Worm (Caenorhabditis elegans) whole organism, L1 larva: ENCODE measurements around the gene mua-6.

ENCODE experiments used
- C16A3.4 ChIP-seq: fragments of 150-350 bp; optimal IDR thresholded peaks from 2 replicates; lab custom pipeline; 2014; ENCODE audit warnings: missing biosample characterization, missing genetic modification characterization
- F16B12.6 ChIP-seq: fragments of 150-350 bp; optimal IDR thresholded peaks from 2 replicates; lab custom pipeline; 2014; ENCODE audit warnings: missing biosample characterization, missing genetic modification characterization
- ama-1 ChIP-seq: fragments of 150-350 bp; optimal IDR thresholded peaks from 2 replicates; lab custom pipeline; 2014
- ceh-8 ChIP-seq: fragments of 200-800 bp; sonication (Bioruptor generic); optimal IDR thresholded peaks from 2 replicates; lab custom pipeline; 2018; ENCODE audit warnings: mild to moderate bottlenecking, missing genetic modification characterization, moderate library complexity, missing compliant biosample characterization
- ceh-88 ChIP-seq: fragments of 200-800 bp; sonication (Bioruptor generic); IDR thresholded peaks from 2 replicates; pipeline ENCODE4 v1.3.6; 2022; ENCODE audit warnings: missing genetic modification characterization, missing compliant biosample characterization
- dsc-1 ChIP-seq: sonication (generic microtip); optimal IDR thresholded peaks from 2 replicates; lab custom pipeline; 2016; ENCODE audit warnings: mild to moderate bottlenecking, missing genetic modification characterization, missing compliant biosample characterization
- egl-27 ChIP-seq, 2 experiments: fragments of 150-350 bp in 1 of 2; sonication (generic microtip); optimal IDR thresholded peaks; 3 replicates each; lab custom pipeline; 2017 to 2018; ENCODE audit warnings: missing biosample characterization in 2 of 2, missing genetic modification characterization in 2 of 2, missing genetic modification reagents in 2 of 2
- elt-2 ChIP-seq: sonication (generic microtip); optimal IDR thresholded peaks from 2 replicates; lab custom pipeline; 2016; ENCODE audit warnings: missing genetic modification characterization, mild to moderate bottlenecking, inconsistent platforms, missing compliant biosample characterization, missing genetic modification reagents
- elt-3 ChIP-seq, 6 experiments: fragments of 150-350 bp in 1 of 6; sonication (generic microtip); optimal IDR thresholded peaks; 2 replicates each; lab custom pipeline; 2017 to 2018; ENCODE audit warnings: missing biosample characterization in 6 of 6, missing genetic modification characterization in 6 of 6, inconsistent platforms in 1 of 6
- fkh-8 ChIP-seq: sonication (generic microtip); optimal IDR thresholded peaks from 2 replicates; lab custom pipeline; 2016; ENCODE audit warnings: mild to moderate bottlenecking, missing genetic modification characterization, missing compliant biosample characterization
- grh-1 ChIP-seq: fragments of 200-800 bp; sonication (Bioruptor generic); IDR thresholded peaks from 2 replicates; pipeline ENCODE4 v1.3.6; 2022; ENCODE audit warnings: missing genetic modification reagents, missing genetic modification characterization, missing compliant biosample characterization
- lin-14 ChIP-seq: fragments of 200-800 bp; sonication (Bioruptor generic); optimal IDR thresholded peaks from 2 replicates; lab custom pipeline; 2018; ENCODE audit warnings: mild to moderate bottlenecking, missing genetic modification characterization, moderate library complexity, missing compliant biosample characterization
- lin-35 ChIP-seq, 2 experiments: fragments of 150-350 bp; optimal IDR thresholded peaks; 2 replicates each; lab custom pipeline; 2014; ENCODE audit warnings: missing biosample characterization in 2 of 2, missing genetic modification characterization in 2 of 2, missing genetic modification reagents in 2 of 2
- lir-3 ChIP-seq: sonication (generic microtip); optimal IDR thresholded peaks from 2 replicates; lab custom pipeline; 2016; ENCODE audit warnings: mild to moderate bottlenecking, missing genetic modification characterization, moderate library complexity, missing compliant biosample characterization; ENCODE audit not compliant: poor library complexity
- lsy-2 ChIP-seq, 2 experiments: fragments of 150-350 bp; optimal IDR thresholded peaks; 2 replicates each; lab custom pipeline; 2014; ENCODE audit warnings: missing biosample characterization in 2 of 2, missing genetic modification characterization in 2 of 2
- mep-1 ChIP-seq: fragments of 150-350 bp; optimal IDR thresholded peaks from 2 replicates; lab custom pipeline; 2014; ENCODE audit warnings: missing biosample characterization, missing genetic modification characterization
- nhr-11 ChIP-seq: fragments of 150-350 bp; optimal IDR thresholded peaks from 2 replicates; lab custom pipeline; 2014; ENCODE audit warnings: missing biosample characterization, missing genetic modification characterization
- nhr-19 ChIP-seq: fragments of 200-800 bp; sonication (Bioruptor generic); conservative IDR thresholded peaks from 2 replicates; pipeline ENCODE4 v1.3.6; 2022; ENCODE audit warnings: missing genetic modification characterization, missing compliant biosample characterization
- nhr-20 ChIP-seq: sonication (generic microtip); optimal IDR thresholded peaks from 2 replicates; lab custom pipeline; 2016; ENCODE audit warnings: mild to moderate bottlenecking, missing genetic modification characterization, missing compliant biosample characterization
- nhr-71 ChIP-seq: sonication (generic microtip); optimal IDR thresholded peaks from 2 replicates; lab custom pipeline; 2016; ENCODE audit warnings: mild to moderate bottlenecking, missing genetic modification characterization, moderate library complexity, missing compliant biosample characterization
- nhr-90 ChIP-seq: sonication (generic microtip); optimal IDR thresholded peaks from 2 replicates; lab custom pipeline; 2016; ENCODE audit warnings: mild to moderate bottlenecking, missing genetic modification characterization, missing compliant biosample characterization; ENCODE audit not compliant: poor library complexity
- pax-3 ChIP-seq: fragments of 200-800 bp; sonication (Bioruptor generic); optimal IDR thresholded peaks from 2 replicates; lab custom pipeline; 2018; ENCODE audit warnings: mild to moderate bottlenecking, missing genetic modification characterization, moderate library complexity, missing compliant biosample characterization
- pqm-1 ChIP-seq: sonication (generic microtip); optimal IDR thresholded peaks from 3 replicates; lab custom pipeline; 2017; ENCODE audit warnings: missing biosample characterization, missing genetic modification characterization
- rnt-1 ChIP-seq: sonication (generic microtip); optimal IDR thresholded peaks from 2 replicates; lab custom pipeline; 2016; ENCODE audit warnings: mild to moderate bottlenecking, missing genetic modification characterization, moderate library complexity, missing compliant biosample characterization
- snpc-4 ChIP-seq: fragments of 150-350 bp; optimal IDR thresholded peaks from 2 replicates; lab custom pipeline; 2014; ENCODE audit warnings: missing biosample characterization, missing genetic modification characterization
- unc-130 ChIP-seq: fragments of 150-350 bp; optimal IDR thresholded peaks from 2 replicates; lab custom pipeline; 2017; ENCODE audit warnings: missing biosample characterization, missing genetic modification characterization, inconsistent platforms
- unc-62 ChIP-seq: fragments of 150-350 bp; optimal IDR thresholded peaks from 2 replicates; lab custom pipeline; 2014; ENCODE audit warnings: missing biosample characterization, missing genetic modification reagents, missing genetic modification characterization
- unc-98 ChIP-seq: fragments of 200-800 bp; sonication (Bioruptor generic); IDR thresholded peaks from 2 replicates; pipeline ENCODE4 v1.3.6; 2022; ENCODE audit warnings: missing genetic modification characterization, missing compliant biosample characterization
- vab-15 ChIP-seq: sonication (generic microtip); optimal IDR thresholded peaks from 2 replicates; lab custom pipeline; 2017; ENCODE audit warnings: missing genotype, mild to moderate bottlenecking, missing genetic modification characterization, missing compliant biosample characterization
- ztf-11 ChIP-seq, 2 experiments: sonication (generic microtip); optimal IDR thresholded peaks; 2 replicates each; lab custom pipeline; 2016 to 2017; ENCODE audit warnings: missing genetic modification characterization in 2 of 2, missing biosample characterization in 1 of 2, missing compliant biosample characterization in 1 of 2

Gene mua-6

DNA sequence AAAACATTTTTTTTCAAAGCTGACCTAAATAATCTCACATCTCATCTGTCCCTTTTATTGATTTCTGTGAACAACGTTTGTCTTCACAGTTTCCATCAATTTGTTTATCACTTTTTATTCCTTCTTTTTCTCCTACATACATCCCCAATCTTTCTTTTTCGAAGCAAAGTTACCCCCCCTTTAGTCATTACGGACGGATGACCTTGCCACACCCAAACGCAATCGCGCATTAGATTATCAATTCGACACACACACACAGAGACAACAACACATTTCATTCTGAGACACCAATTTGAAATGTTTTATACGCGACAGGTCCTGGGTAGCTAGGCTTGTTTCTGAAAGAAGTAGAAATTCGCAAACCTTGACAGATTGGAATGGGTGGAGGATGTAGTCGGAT is 2.2 kb downstream of the mua-6 start (continued):
- TF ChIP-seq elt-3 (tag; optimal IDR thresholded peaks at IDR 0.05; lab: Kevin White, UChicago) (peak in 4 of 6 experiments; percentile 25 to 80 (median 64)), nhr-19 (0 out of 2 replicates have a peak, but pooled peaks have one; percentile 15), ztf-11 (tag; optimal IDR thresholded peaks at IDR 0.05; lab: Kevin White, UChicago) (no peak), ceh-88 (GFP tag; lab: Robert Waterston, UW) (no peak), F16B12.6 (tag; lab: Kevin White, UChicago) (no peak)

ce11 chrX:16261993-16262392 is 3.5 kb downstream of the mua-6 start, which contains the start of gene sgk-1:
Gene sgk-1, minus strand, starts transcription at chrX:16262122.
- TF ChIP-seq unc-98 (GFP tag; lab: Robert Waterston, UW) (no peak), nhr-20 (tag; lab: Kevin White, UChicago) (no peak), rnt-1 (no peak), elt-3 (tag; optimal IDR thresholded peaks at IDR 0.05; lab: Kevin White, UChicago) (no peak), vab-15 (tag; lab: Kevin White, UChicago) (no peak), fkh-8 (no peak), dsc-1 (tag; lab: Kevin White, UChicago) (no peak), unc-62 (no peak), ceh-8 (GFP tag; lab: Kevin White, UChicago) (no peak), elt-2 (tag; lab: Kevin White, UChicago) (peak; percentile 40), nhr-71 (tag; lab: Kevin White, UChicago) (peak; percentile 9), mep-1 (tag; lab: Kevin White, UChicago) (no peak), pqm-1 (no peak), nhr-90 (tag; lab: Kevin White, UChicago) (peak; percentile 7), pax-3 (tag; lab: Kevin White, UChicago) (no peak), lin-35 (GFP tag; optimal IDR thresholded peaks at IDR 0.05; lab: Kevin White, UChicago) (peak in 1 of 2 experiments; percentile 13)

ce11 chrX:16260077-16260476 is 5.4 kb downstream of the mua-6 start:
- TF ChIP-seq egl-27 (tag; optimal IDR thresholded peaks at IDR 0.05; lab: Kevin White, UChicago) (no peak), grh-1 (GFP tag; lab: Robert Waterston, UW) (no peak), lir-3 (tag; lab: Kevin White, UChicago) (no peak), elt-2 (tag; lab: Kevin White, UChicago) (peak; percentile 43)

DNA sequence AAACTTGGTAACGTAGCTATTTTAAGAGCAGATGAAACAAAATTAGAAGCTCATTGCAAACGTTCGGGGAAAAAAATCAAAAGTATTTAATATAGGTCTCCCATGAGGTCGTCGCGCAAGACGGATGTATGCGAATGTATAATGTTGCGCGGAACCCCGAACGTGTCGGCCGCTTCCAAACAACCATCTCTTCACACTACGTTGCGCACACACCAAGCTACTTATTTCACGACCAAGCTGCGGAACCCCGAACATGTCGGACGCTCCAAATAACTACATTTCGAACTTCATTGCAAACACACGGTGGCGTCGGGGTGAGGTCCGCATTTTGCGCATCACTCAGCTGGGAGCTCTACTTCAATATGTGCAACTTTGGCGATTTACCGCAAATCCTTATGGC is 7.0 kb downstream of the mua-6 start:
- TF ChIP-seq lin-14 (GFP tag; lab: Kevin White, UChicago) (no peak), lsy-2 (tag; optimal IDR thresholded peaks at IDR 0.05; lab: Kevin White, UChicago) (no peak), nhr-90 (tag; lab: Kevin White, UChicago) (no peak), lin-35 (GFP tag; optimal IDR thresholded peaks at IDR 0.05; lab: Kevin White, UChicago) (no peak), unc-130 (tag; lab: Kevin White, UChicago) (no peak), elt-2 (tag; lab: Kevin White, UChicago) (no peak), ceh-8 (GFP tag; lab: Kevin White, UChicago) (no peak), ama-1 (lab: Kevin White, UChicago) (no peak)

ce11 chrX:16250679-16251078 is 14.8 kb downstream of the mua-6 start, which contains the start of gene W10G6.6:
Gene W10G6.6, minus strand, starts transcription at chrX:16250779.
- TF ChIP-seq lin-14 (GFP tag; lab: Kevin White, UChicago), result no peak
- TF ChIP-seq unc-98 (GFP tag; lab: Robert Waterston, UW), result no peak
- no peak for TF ChIP-seq F16B12.6 (tag; lab: Kevin White, UChicago)
- TF ChIP-seq nhr-11 (tag; lab: Kevin White, UChicago), result no peak

DNA sequence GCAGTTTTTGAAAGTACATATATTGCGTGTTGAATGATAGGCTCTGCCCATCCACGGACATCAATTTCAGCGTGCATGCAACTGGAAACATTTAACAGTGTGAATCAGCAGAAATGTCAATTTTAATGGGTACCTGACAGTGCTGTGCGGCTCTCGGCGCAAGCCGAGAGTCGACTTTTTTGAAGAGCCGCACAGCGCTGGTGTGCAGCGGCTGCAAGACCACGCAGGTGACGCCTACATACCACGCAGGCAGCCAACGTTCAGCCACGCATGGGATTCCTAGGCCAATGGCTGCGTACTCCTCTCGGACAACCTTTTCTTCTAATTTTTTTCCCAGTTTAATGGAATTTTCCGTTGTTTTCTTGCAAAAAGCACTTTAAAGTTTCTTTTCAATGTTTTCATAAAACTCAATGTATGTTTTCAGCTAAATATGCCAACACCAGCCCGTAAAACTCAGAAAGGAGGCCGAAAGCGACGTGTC is 20.7 kb downstream of the mua-6 start, which contains the start of gene W10G6.1:
W10G6.1 (plus strand) TSS at position 431 of the 481 bp plus-strand sequence.
- TF ChIP-seq lir-3 (tag; lab: Kevin White, UChicago), result no peak
- TF ChIP-seq pqm-1, result no peak
- TF ChIP-seq dsc-1 (tag; lab: Kevin White, UChicago), result no peak
- no peak for TF ChIP-seq snpc-4 (tag; lab: Kevin White, UChicago)
- no peak for TF ChIP-seq C16A3.4
